Worm (Caenorhabditis elegans) whole organism, L2 larva: Measurements from ENCODE around the gene col-145.

Experiments used
- C34F6.9 ChIP-seq: fragments of 150-350 bp; optimal IDR thresholded peaks from 2 replicates; lab custom pipeline; 2014; ENCODE audit warnings: missing biosample characterization, missing genetic modification characterization
- F13H6.1 ChIP-seq: sonication (generic microtip); optimal IDR thresholded peaks from 2 replicates; lab custom pipeline; 2016; ENCODE audit warnings: missing genetic modification characterization, missing compliant biosample characterization
- Y55F3AM.14 ChIP-seq: fragments of 200-800 bp; sonication (Bioruptor generic); optimal IDR thresholded peaks from 2 replicates; lab custom pipeline; 2018; ENCODE audit warnings: mild to moderate bottlenecking, missing genetic modification characterization, missing compliant biosample characterization
- ZK546.5 ChIP-seq: sonication (generic microtip); optimal IDR thresholded peaks from 2 replicates; lab custom pipeline; 2017; ENCODE audit warnings: missing biosample characterization, missing genetic modification characterization
- alr-1 ChIP-seq: fragments of 150-350 bp; optimal IDR thresholded peaks from 2 replicates; lab custom pipeline; 2014; ENCODE audit warnings: missing biosample characterization, missing genetic modification characterization
- aly-2 ChIP-seq: fragments of 150-350 bp; optimal IDR thresholded peaks from 2 replicates; lab custom pipeline; 2014; ENCODE audit warnings: missing biosample characterization, missing genetic modification characterization
- ama-1 ChIP-seq: fragments of 150-350 bp; optimal IDR thresholded peaks from 2 replicates; lab custom pipeline; 2018; ENCODE audit warnings: inconsistent platforms
- blmp-1 ChIP-seq: sonication (generic microtip); optimal IDR thresholded peaks from 2 replicates; lab custom pipeline; 2017; ENCODE audit warnings: missing genetic modification characterization, mild to moderate bottlenecking, missing compliant biosample characterization, antibody characterized with exemption, moderate library complexity; ENCODE audit not compliant: insufficient read depth
- ceh-16 ChIP-seq: fragments of 150-350 bp; optimal IDR thresholded peaks from 2 replicates; lab custom pipeline; 2014; ENCODE audit warnings: missing biosample characterization, missing genetic modification characterization
- ceh-82 ChIP-seq: fragments of 150-350 bp; optimal IDR thresholded peaks from 2 replicates; lab custom pipeline; 2014; ENCODE audit warnings: missing biosample characterization, missing genetic modification characterization
- crh-2 ChIP-seq: sonication (generic microtip); optimal IDR thresholded peaks from 2 replicates; lab custom pipeline; 2017; ENCODE audit warnings: missing biosample characterization, missing genetic modification characterization
- dmd-4 ChIP-seq: sonication (generic microtip); optimal IDR thresholded peaks from 2 replicates; lab custom pipeline; 2017; ENCODE audit warnings: missing biosample characterization, missing genetic modification characterization
- elt-1 ChIP-seq: fragments of 150-350 bp; optimal IDR thresholded peaks from 2 replicates; lab custom pipeline; 2014; ENCODE audit warnings: missing biosample characterization, missing genetic modification characterization
- fos-1 ChIP-seq: fragments of 150-350 bp; optimal IDR thresholded peaks from 2 replicates; lab custom pipeline; 2014; ENCODE audit warnings: missing biosample characterization, missing genetic modification characterization
- lin-11 ChIP-seq: fragments of 150-350 bp; sonication (generic microtip); optimal IDR thresholded peaks from 2 replicates; lab custom pipeline; 2014; ENCODE audit warnings: missing biosample characterization, missing genetic modification characterization, inconsistent platforms, mixed read lengths
- lin-13 ChIP-seq: fragments of 150-350 bp; optimal IDR thresholded peaks from 2 replicates; lab custom pipeline; 2014; ENCODE audit warnings: missing biosample characterization, missing genetic modification reagents, missing genetic modification characterization
- lin-39 ChIP-seq: fragments of 150-350 bp; optimal IDR thresholded peaks from 2 replicates; lab custom pipeline; 2014; ENCODE audit warnings: missing biosample characterization, missing genetic modification reagents, missing genetic modification characterization
- lsy-2 ChIP-seq, 2 experiments: fragments of 150-350 bp in 1 of 2; sonication (generic microtip) in 1 of 2; optimal IDR thresholded peaks; 2 replicates each; lab custom pipeline; 2014 to 2017; ENCODE audit warnings: missing biosample characterization in 2 of 2, missing genetic modification characterization in 2 of 2
- mab-5 ChIP-seq: fragments of 150-350 bp; optimal IDR thresholded peaks from 2 replicates; lab custom pipeline; 2014; ENCODE audit warnings: missing biosample characterization, missing genetic modification characterization
- mbf-1 ChIP-seq: sonication (generic microtip); optimal IDR thresholded peaks from 2 replicates; lab custom pipeline; 2017; ENCODE audit warnings: missing biosample characterization, missing genetic modification characterization
- mdl-1 ChIP-seq, 2 experiments: fragments of 150-350 bp in 1 of 2; sonication (generic microtip) in 1 of 2; optimal IDR thresholded peaks; 2 replicates each; lab custom pipeline; 2017; ENCODE audit warnings: missing biosample characterization in 2 of 2, missing genetic modification characterization in 2 of 2
- nhr-10 ChIP-seq: sonication (generic microtip); optimal IDR thresholded peaks from 2 replicates; lab custom pipeline; 2017; ENCODE audit warnings: missing biosample characterization, missing genetic modification characterization
- nhr-11 ChIP-seq: fragments of 150-350 bp; optimal IDR thresholded peaks from 2 replicates; lab custom pipeline; 2014; ENCODE audit warnings: missing biosample characterization, missing genetic modification characterization
- nhr-12 ChIP-seq: fragments of 150-350 bp; optimal IDR thresholded peaks from 2 replicates; lab custom pipeline; 2014; ENCODE audit warnings: missing biosample characterization, missing genetic modification characterization
- nhr-129 ChIP-seq: fragments of 150-350 bp; optimal IDR thresholded peaks from 2 replicates; lab custom pipeline; 2014; ENCODE audit warnings: missing biosample characterization, missing genetic modification characterization
- nhr-21 ChIP-seq: fragments of 150-350 bp; optimal IDR thresholded peaks from 2 replicates; lab custom pipeline; 2014; ENCODE audit warnings: missing biosample characterization, missing genetic modification characterization
- nhr-23 ChIP-seq: fragments of 150-350 bp; optimal IDR thresholded peaks from 2 replicates; lab custom pipeline; 2014; ENCODE audit warnings: missing biosample characterization, missing genetic modification reagents, missing genetic modification characterization
- nhr-237 ChIP-seq: fragments of 150-350 bp; optimal IDR thresholded peaks from 2 replicates; lab custom pipeline; 2014; ENCODE audit warnings: missing biosample characterization, missing genetic modification characterization
- nhr-25 ChIP-seq: fragments of 150-350 bp; sonication (generic microtip); optimal IDR thresholded peaks from 3 replicates; lab custom pipeline; 2014; ENCODE audit warnings: missing biosample characterization, missing genetic modification characterization
- nhr-6 ChIP-seq: fragments of 150-350 bp; optimal IDR thresholded peaks from 2 replicates; lab custom pipeline; 2014; ENCODE audit warnings: missing biosample characterization, missing genetic modification characterization
- peb-1 ChIP-seq: fragments of 150-350 bp; optimal IDR thresholded peaks from 2 replicates; lab custom pipeline; 2014; ENCODE audit warnings: missing biosample characterization, missing genetic modification characterization
- sem-4 ChIP-seq: fragments of 150-350 bp; optimal IDR thresholded peaks from 2 replicates; lab custom pipeline; 2014; ENCODE audit warnings: missing biosample characterization, missing genetic modification reagents, missing genetic modification characterization
- skn-1 ChIP-seq: sonication (generic microtip); optimal IDR thresholded peaks from 2 replicates; lab custom pipeline; 2017; ENCODE audit warnings: missing biosample characterization, missing genetic modification characterization
- sma-3 ChIP-seq: sonication (generic microtip); optimal IDR thresholded peaks from 2 replicates; lab custom pipeline; 2016; ENCODE audit warnings: missing genetic modification reagents, missing genetic modification characterization, missing compliant biosample characterization
- sma-9 ChIP-seq, 2 experiments: fragments of 150-350 bp in 1 of 2; sonication (generic microtip) in 1 of 2; optimal IDR thresholded peaks; 2 replicates each; lab custom pipeline; 2014 to 2016; ENCODE audit warnings: missing genetic modification characterization in 2 of 2, mild to moderate bottlenecking in 1 of 2, missing biosample characterization in 1 of 2, missing compliant biosample characterization in 1 of 2, missing genetic modification reagents in 1 of 2, moderate library complexity in 1 of 2
- snpc-4 ChIP-seq: fragments of 150-350 bp; optimal IDR thresholded peaks from 2 replicates; lab custom pipeline; 2014; ENCODE audit warnings: missing biosample characterization, missing genetic modification characterization
- unc-62 ChIP-seq: fragments of 150-350 bp; optimal IDR thresholded peaks from 2 replicates; lab custom pipeline; 2014; ENCODE audit warnings: missing biosample characterization, missing genetic modification reagents, missing genetic modification characterization
- zag-1 ChIP-seq: fragments of 150-350 bp; optimal IDR thresholded peaks from 2 replicates; lab custom pipeline; 2014; ENCODE audit warnings: missing biosample characterization, missing genetic modification characterization
- ztf-1 ChIP-seq: fragments of 200-800 bp; sonication (Bioruptor generic); conservative IDR thresholded peaks from 2 replicates; pipeline ENCODE4 v1.3.6; 2022; ENCODE audit warnings: missing genetic modification characterization, missing compliant biosample characterization
- ztf-11 ChIP-seq: sonication (generic microtip); optimal IDR thresholded peaks from 2 replicates; lab custom pipeline; 2017; ENCODE audit warnings: missing biosample characterization, missing genetic modification characterization
- ztf-4 ChIP-seq: fragments of 150-350 bp; optimal IDR thresholded peaks from 2 replicates; lab custom pipeline; 2014; ENCODE audit warnings: missing biosample characterization, missing genetic modification characterization

The col-145 gene

ce11 chrV:9160224-9160886, 2.5 kb downstream of the col-145 start, which contains the start of gene col-144:
Gene col-144, minus strand, starts transcription at chrV:9160642.
- TF ChIP-seq lin-39 (no peak), lin-13 (GFP tag; lab: Kevin White, UChicago) (no peak), unc-62 (GFP tag; lab: Kevin White, UChicago) (no peak), elt-1 (tag; lab: Kevin White, UChicago) (no peak), nhr-25 (tag; lab: Kevin White, UChicago) (peak; percentile 68), nhr-10 (tag; lab: Kevin White, UChicago) (no peak), mab-5 (tag; lab: Kevin White, UChicago) (no peak), ama-1 (lab: Kevin White, UChicago) (peak; percentile 20), sma-3 (GFP tag; lab: Kevin White, UChicago) (peak; percentile 28), nhr-21 (tag; lab: Kevin White, UChicago) (peak; percentile 21), nhr-6 (tag; lab: Kevin White, UChicago) (no peak), C34F6.9 (tag; lab: Kevin White, UChicago) (no peak), sem-4 (tag; lab: Kevin White, UChicago) (no peak), nhr-11 (tag; lab: Kevin White, UChicago) (no peak), ceh-82 (tag; lab: Kevin White, UChicago) (no peak), alr-1 (tag; lab: Kevin White, UChicago) (no peak), mdl-1 (tag; optimal IDR thresholded peaks at IDR 0.05; lab: Kevin White, UChicago) (no peak), nhr-237 (no peak), lin-11 (tag; lab: Kevin White, UChicago) (no peak), dmd-4 (tag; lab: Kevin White, UChicago) (no peak), sma-9 (GFP tag; optimal IDR thresholded peaks at IDR 0.05; lab: Kevin White, UChicago) (peak; percentile 25), sma-9 (tag; optimal IDR thresholded peaks at IDR 0.05; lab: Kevin White, UChicago) (no peak), ztf-11 (tag; lab: Kevin White, UChicago) (no peak), lsy-2 (tag; optimal IDR thresholded peaks at IDR 0.05; lab: Kevin White, UChicago) (no peak), Y55F3AM.14 (GFP tag; lab: Kevin White, UChicago) (no peak), F13H6.1 (tag; lab: Kevin White, UChicago) (no peak), ceh-16 (tag; lab: Kevin White, UChicago) (no peak), fos-1 (no peak), aly-2 (tag; lab: Kevin White, UChicago) (no peak), crh-2 (tag; lab: Kevin White, UChicago) (peak; percentile 10), zag-1 (tag; lab: Kevin White, UChicago) (no peak), peb-1 (tag; lab: Kevin White, UChicago) (no peak), snpc-4 (tag; lab: Kevin White, UChicago) (no peak), nhr-12 (tag; lab: Kevin White, UChicago) (no peak), blmp-1 (peak; percentile 57), mbf-1 (tag; lab: Kevin White, UChicago) (no peak), ztf-4 (tag; lab: Kevin White, UChicago) (no peak), skn-1 (tag; lab: Kevin White, UChicago) (no peak), nhr-23 (tag; lab: Kevin White, UChicago) (no peak), ZK546.5 (tag; lab: Kevin White, UChicago) (no peak), ztf-1 (GFP tag; lab: Robert Waterston, UW) (no peak), nhr-129 (no peak)
- TF ChIP-seq, all 48 proteins: peak for 7

ce11 chrV:9159146-9159717, 3.6 kb downstream of the col-145 start:
- TF ChIP-seq nhr-25 (tag; lab: Kevin White, UChicago) (peak; percentile 40), ama-1 (lab: Kevin White, UChicago) (peak; percentile 18)
